Fruit fly (Drosophila melanogaster) whole organism, embryonic: ENCODE measurements around the gene Ptx1.
A peak's percentile ranks its signal among the peaks of the same experiment; 100 is the strongest.

Experiments used
- Blimp-1 ChIP-seq: fragments of 200-800 bp; sonication (Bioruptor generic); optimal IDR thresholded peaks from 3 replicates; lab custom pipeline; 2018; ENCODE audit warnings: missing biosample characterization, missing genetic modification characterization, mild to moderate bottlenecking, moderate library complexity, missing genetic modification reagents
- CG12659 ChIP-seq: fragments of 200-800 bp; sonication (Bioruptor generic); optimal IDR thresholded peaks from 3 replicates; lab custom pipeline; 2017; ENCODE audit warnings: mild to moderate bottlenecking, missing biosample characterization, missing genetic modification reagents, missing genetic modification characterization
- CG13424 ChIP-seq: fragments of 200-800 bp; sonication (Bioruptor generic); optimal IDR thresholded peaks from 2 replicates; lab custom pipeline; 2019; ENCODE audit warnings: missing biosample characterization, mild to moderate bottlenecking, missing genetic modification characterization, moderate library complexity
- CG15269 ChIP-seq: fragments of 200-800 bp; sonication (Bioruptor generic); optimal IDR thresholded peaks from 2 replicates; lab custom pipeline; 2018; ENCODE audit warnings: missing biosample characterization, mild to moderate bottlenecking, missing genetic modification characterization, moderate library complexity
- CG1529 ChIP-seq: fragments of 200-800 bp; sonication (Bioruptor generic); optimal IDR thresholded peaks from 3 replicates; lab custom pipeline; 2018; ENCODE audit warnings: missing biosample characterization, missing genetic modification characterization
- CG1792 ChIP-seq: fragments of 200-800 bp; sonication (Bioruptor generic); optimal IDR thresholded peaks from 2 replicates; lab custom pipeline; 2016; ENCODE audit warnings: missing biosample characterization, missing genetic modification characterization
- CG18011 ChIP-seq: fragments of 200-800 bp; sonication (Bioruptor generic); optimal IDR thresholded peaks from 2 replicates; lab custom pipeline; 2017; ENCODE audit warnings: missing biosample characterization, missing genetic modification characterization, mild to moderate bottlenecking, moderate library complexity, missing genotype
- CG3407 ChIP-seq: fragments of 200-800 bp; sonication (Bioruptor generic); optimal IDR thresholded peaks from 2 replicates; lab custom pipeline; 2018; ENCODE audit warnings: missing biosample characterization, mild to moderate bottlenecking, missing genetic modification characterization
- CG34422 ChIP-seq: fragments of 200-800 bp; sonication (Bioruptor generic); IDR thresholded peaks from 3 replicates; pipeline ENCODE4 v1.3.6; 2022; ENCODE audit warnings: missing biosample characterization, missing genetic modification characterization
- CG7786 ChIP-seq: fragments of 200-800 bp; sonication (Bioruptor generic); optimal IDR thresholded peaks from 2 replicates; lab custom pipeline; 2016; ENCODE audit warnings: missing biosample characterization, missing genetic modification characterization
- CkIIα-i1 ChIP-seq: fragments of 200-800 bp; sonication (Bioruptor generic); IDR thresholded peaks from 2 replicates; pipeline ENCODE4 v1.3.6; 2022; ENCODE audit warnings: missing biosample characterization, missing genetic modification characterization
- D ChIP-seq, 2 experiments: fragments of 200-800 bp in 1 of 2; fragments of >200 bp in 1 of 2; sonication (Bioruptor generic) in 1 of 2; optimal IDR thresholded peaks; 2 replicates in 1 of 2; 3 replicates in 1 of 2; lab custom pipeline; 2017; ENCODE audit warnings: mild to moderate bottlenecking in 1 of 2, missing biosample characterization in 1 of 2, missing genetic modification characterization in 1 of 2, missing genetic modification reagents in 1 of 2
- Dip2 ChIP-seq: fragments of 200-800 bp; sonication (Bioruptor generic); IDR thresholded peaks from 2 replicates; pipeline ENCODE4 v1.3.6; 2022; ENCODE audit warnings: missing biosample characterization, missing genetic modification characterization
- Eip74EF ChIP-seq, 2 experiments: fragments of 200-800 bp in 1 of 2; fragments of >200 bp in 1 of 2; sonication (Bioruptor generic) in 1 of 2; optimal IDR thresholded peaks; 2 replicates each; lab custom pipeline; 2017 to 2019; ENCODE audit warnings: missing biosample characterization in 2 of 2, missing genetic modification characterization in 2 of 2, mild to moderate bottlenecking in 1 of 2, moderate library complexity in 1 of 2
- Ets65A ChIP-seq: fragments of 200-800 bp; sonication (Bioruptor generic); peaks from one replicate; lab custom pipeline; 2016; ENCODE audit warnings: missing biosample characterization, missing genetic modification characterization
- Hr51 ChIP-seq, 2 experiments: fragments of 200-800 bp; sonication (Bioruptor generic); optimal IDR thresholded peaks; 2 replicates in 1 of 2; 3 replicates in 1 of 2; lab custom pipeline; 2016 to 2018; ENCODE audit warnings: missing biosample characterization in 2 of 2, missing genetic modification characterization in 2 of 2, mild to moderate bottlenecking in 1 of 2, moderate library complexity in 1 of 2
- Nf-YC ChIP-seq: fragments of 200-800 bp; optimal IDR thresholded peaks from 3 replicates; lab custom pipeline; 2019; ENCODE audit warnings: missing biosample characterization, mild to moderate bottlenecking, missing genetic modification characterization, moderate library complexity
- Sox100B ChIP-seq: fragments of 200-800 bp; sonication (Bioruptor generic); optimal IDR thresholded peaks from 3 replicates; lab custom pipeline; 2018; ENCODE audit warnings: missing biosample characterization, mild to moderate bottlenecking, missing genetic modification characterization
- Spps ChIP-seq: fragments of 200-800 bp; sonication (Bioruptor generic); optimal IDR thresholded peaks from 2 replicates; lab custom pipeline; 2018; ENCODE audit warnings: missing biosample characterization, mild to moderate bottlenecking, missing genetic modification characterization
- Stat92E ChIP-seq, 3 experiments: fragments of >200 bp in 2 of 3; fragments of 200-800 bp in 1 of 3; sonication (Bioruptor generic) in 1 of 3; optimal IDR thresholded peaks; 2 replicates each; lab custom pipeline; 2017 to 2019; ENCODE audit warnings: missing biosample characterization in 3 of 3, missing genetic modification characterization in 3 of 3, mild to moderate bottlenecking in 1 of 3, moderate library complexity in 1 of 3
- Usf ChIP-seq: fragments of 200-800 bp; sonication (Bioruptor generic); optimal IDR thresholded peaks from 2 replicates; lab custom pipeline; 2017; ENCODE audit warnings: missing genotype, missing biosample characterization, missing genetic modification characterization
- Xrp1 ChIP-seq: fragments of 200-800 bp; sonication (Bioruptor generic); IDR thresholded peaks from 2 replicates; pipeline ENCODE4 v1.3.6; 2022; ENCODE audit warnings: missing biosample characterization, missing genetic modification characterization
- YL-1 ChIP-seq: fragments of 200-800 bp; sonication (Bioruptor generic); optimal IDR thresholded peaks from 3 replicates; lab custom pipeline; 2017; ENCODE audit warnings: missing biosample characterization, mild to moderate bottlenecking, missing genetic modification characterization
- ap ChIP-seq: fragments of 200-800 bp; sonication (Bioruptor generic); IDR thresholded peaks from 2 replicates; pipeline ENCODE4 v1.3.6; 2022; ENCODE audit warnings: missing biosample characterization, missing genetic modification characterization
- br ChIP-seq: fragments of >200 bp; optimal IDR thresholded peaks from 2 replicates; lab custom pipeline; 2017
- cato ChIP-seq: fragments of 200-800 bp; sonication (Bioruptor generic); optimal IDR thresholded peaks from 2 replicates; lab custom pipeline; 2016; ENCODE audit warnings: missing biosample characterization, missing genetic modification characterization, borderline replicate concordance
- fd102C ChIP-seq: fragments of 200-800 bp; sonication (Bioruptor generic); optimal IDR thresholded peaks from 2 replicates; lab custom pipeline; 2018; ENCODE audit warnings: missing biosample characterization, mild to moderate bottlenecking, missing genetic modification characterization, moderate library complexity
- gsb-n ChIP-seq: fragments of 200-800 bp; sonication (Bioruptor generic); optimal IDR thresholded peaks from 3 replicates; lab custom pipeline; 2018; ENCODE audit warnings: missing biosample characterization, mild to moderate bottlenecking, missing genetic modification characterization
- jing ChIP-seq: fragments of 200-800 bp; sonication (Bioruptor generic); optimal IDR thresholded peaks from 2 replicates; lab custom pipeline; 2018; ENCODE audit warnings: missing biosample characterization, mild to moderate bottlenecking, missing genetic modification characterization
- kah ChIP-seq: fragments of 200-800 bp; sonication (Bioruptor generic); optimal IDR thresholded peaks from 2 replicates; lab custom pipeline; 2018; ENCODE audit warnings: missing biosample characterization, mild to moderate bottlenecking, missing genetic modification characterization
- lab ChIP-seq: fragments of 200-800 bp; sonication (Bioruptor generic); optimal IDR thresholded peaks from 3 replicates; lab custom pipeline; 2017; ENCODE audit warnings: missing biosample characterization, missing genetic modification characterization, mild to moderate bottlenecking, moderate library complexity, missing genetic modification reagents
- lilli ChIP-seq: fragments of 200-800 bp; sonication (Bioruptor generic); optimal IDR thresholded peaks from 3 replicates; lab custom pipeline; 2016; ENCODE audit warnings: missing biosample characterization, missing genetic modification characterization
- nau ChIP-seq: fragments of 200-800 bp; sonication (Bioruptor generic); optimal IDR thresholded peaks from 3 replicates; lab custom pipeline; 2017; ENCODE audit warnings: missing biosample characterization, mild to moderate bottlenecking, missing genetic modification characterization, missing genetic modification reagents
- nerfin-1 ChIP-seq: fragments of 200-800 bp; sonication (Bioruptor generic); optimal IDR thresholded peaks from 3 replicates; lab custom pipeline; 2019; ENCODE audit warnings: missing biosample characterization, mild to moderate bottlenecking, missing genetic modification characterization, moderate library complexity
- nmo ChIP-seq: fragments of 200-800 bp; sonication (Bioruptor generic); optimal IDR thresholded peaks from 2 replicates; lab custom pipeline; 2018; ENCODE audit warnings: missing biosample characterization, mild to moderate bottlenecking, missing genetic modification characterization, moderate library complexity
- p53 ChIP-seq: fragments of 200-800 bp; sonication (Bioruptor generic); optimal IDR thresholded peaks from 2 replicates; lab custom pipeline; 2016; ENCODE audit warnings: missing biosample characterization, missing genetic modification characterization
- pan ChIP-seq, 4 experiments: fragments of >200 bp in 3 of 4; fragments of 200-800 bp in 1 of 4; sonication (Bioruptor generic) in 1 of 4; optimal IDR thresholded peaks in 3 of 4; IDR thresholded peaks in 1 of 4; 2 replicates each; pipeline versions ENCODE4 v1.3.6 to Lab custom; 2017 to 2022; ENCODE audit warnings: missing biosample characterization in 2 of 4, missing genetic modification characterization in 2 of 4, mixed read lengths in 1 of 4
- row ChIP-seq: fragments of 200-800 bp; sonication (Bioruptor generic); IDR thresholded peaks from 3 replicates; pipeline ENCODE4 v1.3.6; 2022; ENCODE audit warnings: missing biosample characterization, missing genetic modification characterization
- sima ChIP-seq: fragments of 200-800 bp; sonication (Bioruptor generic); optimal IDR thresholded peaks from 2 replicates; lab custom pipeline; 2016; ENCODE audit warnings: missing biosample characterization, missing genetic modification characterization
- sr ChIP-seq: fragments of 200-800 bp; sonication (Bioruptor generic); IDR thresholded peaks from 3 replicates; pipeline ENCODE4 v1.3.6; 2022; ENCODE audit warnings: missing biosample characterization, missing genetic modification characterization
- stwl ChIP-seq: fragments of 200-800 bp; sonication (Bioruptor generic); optimal IDR thresholded peaks from 3 replicates; lab custom pipeline; 2018; ENCODE audit warnings: missing biosample characterization, mild to moderate bottlenecking, missing genetic modification characterization, moderate library complexity
- zen ChIP-seq: fragments of 200-800 bp; sonication (Bioruptor generic); optimal IDR thresholded peaks from 3 replicates; lab custom pipeline; 2018; ENCODE audit warnings: missing biosample characterization, mild to moderate bottlenecking, missing genetic modification characterization, moderate library complexity
- zfh2 ChIP-seq: fragments of 200-800 bp; sonication (Bioruptor generic); optimal IDR thresholded peaks from 2 replicates; lab custom pipeline; 2016; ENCODE audit warnings: missing biosample characterization, missing genetic modification characterization

Gene Ptx1

DNA sequence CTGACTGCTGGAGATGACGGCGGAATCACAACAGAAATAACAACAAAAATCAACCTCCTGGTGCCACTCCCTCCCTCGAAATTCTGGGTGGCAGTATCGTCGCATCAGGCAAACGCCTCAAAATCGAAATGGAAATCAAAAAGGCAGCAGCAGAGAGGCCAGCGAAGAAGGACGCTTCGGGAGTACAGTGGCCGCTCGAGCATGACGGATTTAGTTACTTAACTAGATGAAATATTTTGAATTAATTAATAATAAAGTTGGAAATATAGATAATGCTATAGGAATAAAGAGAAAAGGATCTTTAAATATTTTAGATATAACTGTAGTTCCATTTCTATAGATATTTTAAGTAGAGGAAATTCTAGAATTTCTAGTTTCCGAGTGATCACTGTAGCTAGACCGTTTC lies 47.2 kb upstream of the Ptx1 start (continued):
- TF ChIP-seq gsb-n (tag; lab: Kevin White, UChicago) (peak; percentile 51), cato (GFP tag; lab: Kevin White, UChicago) (no peak), nerfin-1 (tag; lab: Kevin White, UChicago) (peak; percentile 11), CG1529 (GFP tag; lab: Kevin White, UChicago) (peak; percentile 36), nmo (GFP tag; lab: Kevin White, UChicago) (peak; percentile 37), lab (GFP tag; lab: Kevin White, UChicago) (peak; percentile 41), CG1792 (no peak), Xrp1 (peak; percentile 73), CG18011 (no peak), Usf (no peak), Sox100B (GFP tag; lab: Kevin White, UChicago) (peak; percentile 35), Hr51 (GFP tag; optimal IDR thresholded peaks at IDR 0.05; lab: Kevin White, UChicago) (peak in 1 of 2 experiments; percentile 40), br (lab: Kevin White, UChicago) (no peak), YL-1 (GFP tag; lab: Kevin White, UChicago) (no peak), Nf-YC (tag; lab: Kevin White, UChicago) (peak; percentile 35)

- TF ChIP-seq Ets65A (GFP tag; lab: Kevin White, UChicago) (peak; percentile 72), CG3407 (no peak), nau (no peak), sima (GFP tag; lab: Kevin White, UChicago) (no peak), Eip74EF (GFP tag; optimal IDR thresholded peaks at IDR 0.05; lab: Kevin White, UChicago) (no peak), lilli (GFP tag; lab: Kevin White, UChicago) (no peak), fd102C (no peak), D (optimal IDR thresholded peaks at IDR 0.05; lab: Kevin White, UChicago) (peak; percentile 41), D (GFP tag; optimal IDR thresholded peaks at IDR 0.05; lab: Kevin White, UChicago) (no peak), sr (GFP tag; lab: Robert Waterston, UW) (no peak), Blimp-1 (GFP tag; lab: Kevin White, UChicago) (no peak), kah (GFP tag; lab: Kevin White, UChicago) (no peak), CG13424 (tag; lab: Kevin White, UChicago) (no peak), Spps (tag; lab: Kevin White, UChicago) (no peak), jing (GFP tag; lab: Kevin White, UChicago) (no peak), Dip2 (no peak), pan (optimal IDR thresholded peaks at IDR 0.05; lab: Kevin White, UChicago) (no peak), pan (GFP tag; optimal IDR thresholded peaks at IDR 0.05 in 1 of 2, IDR thresholded peaks at IDR 0.05 in 1 of 2) (no peak), Stat92E (GFP tag; optimal IDR thresholded peaks at IDR 0.05; lab: Kevin White, UChicago) (no peak), ap (GFP tag; lab: Robert Waterston, UW) (0 out of 2 replicates have a peak, but pooled peaks have one; percentile 1), p53 (GFP tag; lab: Kevin White, UChicago) (no peak), CG34422 (GFP tag; lab: Robert Waterston, UW) (no peak), stwl (no peak), CG12659 (GFP tag; lab: Kevin White, UChicago) (no peak), zen (tag; lab: Kevin White, UChicago) (peak; percentile 82), CG7786 (GFP tag; lab: Kevin White, UChicago) (no peak), CkIIα-i1 (GFP tag; lab: Robert Waterston, UW) (no peak), zfh2 (GFP tag; lab: Kevin White, UChicago) (no peak), row (GFP tag; lab: Robert Waterston, UW) (no peak), CG15269 (tag; lab: Kevin White, UChicago) (no peak)
- TF ChIP-seq, all 482 proteins: peak for 4
These were observed 46.7 kb upstream of the Ptx1 start for dm6 chr3R:30865883-30866282.
